Worm (Caenorhabditis elegans) whole organism, late embryonic: Measurements from ENCODE around the gene ldh-1.
A peak's percentile ranks its signal among the peaks of the same experiment; 100 is the strongest.

Source experiments
- C08G9.2 ChIP-seq: sonication (generic microtip); optimal IDR thresholded peaks from 2 replicates; lab custom pipeline; 2016; ENCODE audit warnings: mild to moderate bottlenecking, missing genetic modification characterization, moderate library complexity, missing compliant biosample characterization
- C38D4.7 ChIP-seq: fragments of 200-800 bp; sonication (Bioruptor generic); optimal IDR thresholded peaks from 2 replicates; lab custom pipeline; 2018; ENCODE audit warnings: mild to moderate bottlenecking, missing genetic modification characterization, moderate library complexity, missing compliant biosample characterization
- K09A11.1 ChIP-seq: sonication (generic microtip); optimal IDR thresholded peaks from 2 replicates; lab custom pipeline; 2017; ENCODE audit warnings: antibody characterized with exemption, mild to moderate bottlenecking, missing genetic modification characterization, missing compliant biosample characterization; ENCODE audit not compliant: insufficient read depth
- ahr-1 ChIP-seq: sonication (generic microtip); optimal IDR thresholded peaks from 2 replicates; lab custom pipeline; 2016; ENCODE audit warnings: missing genetic modification characterization, missing compliant biosample characterization
- ama-1 ChIP-seq: fragments of 150-350 bp; optimal IDR thresholded peaks from 2 replicates; lab custom pipeline; 2014
- ceh-19 ChIP-seq: fragments of 200-800 bp; sonication (Bioruptor generic); optimal IDR thresholded peaks from 2 replicates; lab custom pipeline; 2018; ENCODE audit warnings: mild to moderate bottlenecking, missing genetic modification characterization, missing compliant biosample characterization
- ceh-30 ChIP-seq: fragments of 150-350 bp; optimal IDR thresholded peaks from 2 replicates; lab custom pipeline; 2014; ENCODE audit warnings: missing biosample characterization, missing genetic modification characterization
- ceh-31 ChIP-seq: sonication (generic microtip); optimal IDR thresholded peaks from 2 replicates; lab custom pipeline; 2016; ENCODE audit warnings: missing genetic modification characterization, missing compliant biosample characterization
- ceh-6 ChIP-seq: fragments of 200-800 bp; sonication (Bioruptor generic); optimal IDR thresholded peaks from 2 replicates; lab custom pipeline; 2018; ENCODE audit warnings: mild to moderate bottlenecking, missing genetic modification characterization, missing compliant biosample characterization
- ceh-9 ChIP-seq: sonication (generic microtip); optimal IDR thresholded peaks from 2 replicates; lab custom pipeline; 2016; ENCODE audit warnings: mild to moderate bottlenecking, missing genetic modification characterization, inconsistent platforms, missing compliant biosample characterization
- dve-1 ChIP-seq: sonication (generic microtip); optimal IDR thresholded peaks from 2 replicates; lab custom pipeline; 2017; ENCODE audit warnings: antibody characterized with exemption, mild to moderate bottlenecking, missing genetic modification characterization, missing compliant biosample characterization
- elt-2 ChIP-seq: sonication (generic microtip); optimal IDR thresholded peaks from 2 replicates; lab custom pipeline; 2016; ENCODE audit warnings: missing genetic modification reagents, missing genetic modification characterization, missing compliant biosample characterization
- ets-4 ChIP-seq: sonication (generic microtip); optimal IDR thresholded peaks from 2 replicates; lab custom pipeline; 2016; ENCODE audit warnings: missing genetic modification characterization, missing compliant biosample characterization
- eyg-1 ChIP-seq: sonication (generic microtip); optimal IDR thresholded peaks from 2 replicates; lab custom pipeline; 2016; ENCODE audit warnings: missing genotype, missing genetic modification characterization, missing compliant biosample characterization
- fax-1 ChIP-seq: sonication (generic microtip); optimal IDR thresholded peaks from 2 replicates; lab custom pipeline; 2016; ENCODE audit warnings: missing genotype, missing genetic modification characterization, missing compliant biosample characterization
- fkh-10 ChIP-seq: fragments of 150-350 bp; optimal IDR thresholded peaks from 2 replicates; lab custom pipeline; 2014; ENCODE audit warnings: missing biosample characterization, missing genetic modification reagents, missing genetic modification characterization
- hlh-8 ChIP-seq: sonication (generic microtip); optimal IDR thresholded peaks from 2 replicates; lab custom pipeline; 2016; ENCODE audit warnings: missing genotype, missing genetic modification characterization, missing compliant biosample characterization
- lim-6 ChIP-seq: sonication (generic microtip); optimal IDR thresholded peaks from 2 replicates; lab custom pipeline; 2016; ENCODE audit warnings: missing genetic modification characterization, missing compliant biosample characterization
- npax-4 ChIP-seq: sonication (generic microtip); optimal IDR thresholded peaks from 2 replicates; lab custom pipeline; 2016; ENCODE audit warnings: missing genetic modification characterization, missing compliant biosample characterization
- odd-2 ChIP-seq: sonication (generic microtip); optimal IDR thresholded peaks from 2 replicates; lab custom pipeline; 2017; ENCODE audit warnings: antibody characterized with exemption, mild to moderate bottlenecking, missing genetic modification characterization, missing compliant biosample characterization
- pag-3 ChIP-seq: sonication (generic microtip); optimal IDR thresholded peaks from 2 replicates; lab custom pipeline; 2016; ENCODE audit warnings: missing compliant biosample characterization, missing genetic modification characterization, borderline replicate concordance
- pax-1 ChIP-seq: fragments of 150-350 bp; optimal IDR thresholded peaks from 2 replicates; lab custom pipeline; 2014; ENCODE audit warnings: missing biosample characterization, missing genetic modification characterization
- pros-1 ChIP-seq: fragments of 150-350 bp; optimal IDR thresholded peaks from 2 replicates; lab custom pipeline; 2014; ENCODE audit warnings: missing biosample characterization, missing genetic modification reagents, missing genetic modification characterization
- rnt-1 ChIP-seq: sonication (generic microtip); optimal IDR thresholded peaks from 2 replicates; lab custom pipeline; 2016; ENCODE audit warnings: missing genetic modification characterization, missing compliant biosample characterization
- sdc-2 ChIP-seq: sonication (generic microtip); optimal IDR thresholded peaks from 2 replicates; lab custom pipeline; 2016; ENCODE audit warnings: missing genotype, missing genetic modification characterization, missing compliant biosample characterization
- sox-2 ChIP-seq: fragments of 200-800 bp; sonication (Bioruptor generic); IDR thresholded peaks from 2 replicates; pipeline ENCODE4 v1.3.6; 2022; ENCODE audit warnings: missing genetic modification reagents, missing genetic modification characterization, missing compliant biosample characterization
- syd-9 ChIP-seq: sonication (generic microtip); optimal IDR thresholded peaks from 2 replicates; lab custom pipeline; 2016; ENCODE audit warnings: mild to moderate bottlenecking, missing genetic modification characterization, moderate library complexity, missing compliant biosample characterization
- tbx-2 ChIP-seq: sonication (generic microtip); optimal IDR thresholded peaks from 2 replicates; lab custom pipeline; 2016; ENCODE audit warnings: missing genetic modification characterization, missing compliant biosample characterization
- tbx-7 ChIP-seq: sonication (generic microtip); optimal IDR thresholded peaks from 2 replicates; lab custom pipeline; 2016; ENCODE audit warnings: missing genotype, missing genetic modification characterization, missing compliant biosample characterization
- ttx-3 ChIP-seq: sonication (generic microtip); optimal IDR thresholded peaks from 2 replicates; lab custom pipeline; 2016; ENCODE audit warnings: missing genetic modification reagents, missing genetic modification characterization, missing compliant biosample characterization
- unc-3 ChIP-seq, 2 experiments: fragments of 200-800 bp in 1 of 2; sonication (Bioruptor generic) in 1 of 2; sonication (generic microtip) in 1 of 2; conservative IDR thresholded peaks in 1 of 2; optimal IDR thresholded peaks in 1 of 2; 2 replicates each; pipeline versions ENCODE4 v1.3.6 to Lab custom; 2016 to 2022; ENCODE audit warnings: missing compliant biosample characterization in 2 of 2, missing genetic modification characterization in 2 of 2, missing genetic modification reagents in 1 of 2
- unc-42 ChIP-seq: sonication (generic microtip); optimal IDR thresholded peaks from 2 replicates; lab custom pipeline; 2016; ENCODE audit warnings: missing genotype, missing genetic modification characterization, missing compliant biosample characterization
- unc-55 ChIP-seq: sonication (generic microtip); optimal IDR thresholded peaks from 2 replicates; lab custom pipeline; 2017; ENCODE audit warnings: missing biosample characterization, missing genetic modification reagents, missing genetic modification characterization
- unc-86 ChIP-seq: sonication (generic microtip); optimal IDR thresholded peaks from 2 replicates; lab custom pipeline; 2016; ENCODE audit warnings: missing genetic modification characterization, missing compliant biosample characterization
- zip-5 ChIP-seq: sonication (generic microtip); optimal IDR thresholded peaks from 2 replicates; lab custom pipeline; 2016; ENCODE audit warnings: missing genetic modification characterization, missing compliant biosample characterization

ldh-1 gene

ce11 chrII:11695161-11695944 lies 28.7 kb upstream of the ldh-1 start, which contains the start of gene tars-1:
tars-1 (minus strand) TSS chrII:11695657.
- TF ChIP-seq unc-55 (GFP tag; lab: Kevin White, UChicago): peak; percentile 20
- TF ChIP-seq, all 69 proteins: peak for 1; not testable (repeated sequence) for 68

ce11 chrII:11695945-11696270 lies 28.1 kb upstream of the ldh-1 start, which contains the start of gene xpf-1:
xpf-1 (plus strand) TSS chrII:11696171.
- no peak for TF ChIP-seq npax-4 (tag; lab: Kevin White, UChicago)
- TF ChIP-seq fax-1 (tag; lab: Kevin White, UChicago): no peak
- TF ChIP-seq hlh-8 (tag; lab: Kevin White, UChicago): no peak
- no peak for TF ChIP-seq ets-4 (tag; lab: Kevin White, UChicago)
- TF ChIP-seq pros-1: no peak
- no peak for TF ChIP-seq rnt-1 (tag; lab: Kevin White, UChicago)
- TF ChIP-seq ceh-9 (tag; lab: Kevin White, UChicago): no peak
- TF ChIP-seq ceh-30 (tag; lab: Kevin White, UChicago): no peak
- no peak for TF ChIP-seq K09A11.1 (tag; lab: Kevin White, UChicago)
- no peak for TF ChIP-seq ceh-6 (GFP tag; lab: Kevin White, UChicago)
- no peak for TF ChIP-seq fkh-10 (GFP tag; lab: Kevin White, UChicago)
- no peak for TF ChIP-seq sdc-2 (tag; lab: Kevin White, UChicago)
- TF ChIP-seq tbx-7: no peak
- no peak for TF ChIP-seq unc-3 (GFP tag; conservative IDR thresholded peaks at IDR 0.05; lab: Robert Waterston, UW)
- TF ChIP-seq unc-3 (tag; optimal IDR thresholded peaks at IDR 0.05; lab: Kevin White, UChicago): no peak
- TF ChIP-seq ahr-1 (tag; lab: Kevin White, UChicago): no peak
- no peak for TF ChIP-seq pag-3 (tag; lab: Kevin White, UChicago)
- TF ChIP-seq, all 69 proteins: peak for 0

DNA sequence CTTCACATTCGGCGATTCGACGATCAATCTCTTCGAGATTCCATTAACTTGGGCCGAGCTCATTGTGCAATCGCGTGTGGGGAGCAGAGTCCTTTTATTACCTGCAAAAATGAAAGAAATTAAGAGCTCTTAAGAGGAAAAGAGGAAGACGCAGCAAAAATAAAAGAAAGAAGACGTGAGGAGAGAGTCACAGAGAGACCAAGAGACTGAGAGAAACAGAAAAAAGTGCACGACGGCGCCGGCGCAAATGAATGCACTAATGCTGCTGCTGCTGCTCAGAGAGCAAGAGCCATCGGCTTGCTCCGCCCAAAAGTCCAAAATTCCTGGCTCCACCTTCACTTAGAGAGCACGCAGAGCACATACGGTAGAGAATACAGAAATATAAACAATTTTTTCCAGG lies 23.8 kb upstream of the ldh-1 start, which contains the start of gene inos-1:
inos-1 (minus strand) TSS at position 101 of the 400 bp plus-strand sequence.
- TF ChIP-seq ceh-6 (GFP tag; lab: Kevin White, UChicago) (no peak), ceh-30 (tag; lab: Kevin White, UChicago) (no peak), ceh-31 (tag; lab: Kevin White, UChicago) (no peak), odd-2 (tag; lab: Kevin White, UChicago) (no peak), ttx-3 (no peak)

- TF ChIP-seq ceh-31 (tag; lab: Kevin White, UChicago): no peak
- no peak for TF ChIP-seq elt-2 (tag; lab: Kevin White, UChicago)
- no peak for TF ChIP-seq ceh-19 (GFP tag; lab: Kevin White, UChicago)
- TF ChIP-seq syd-9 (tag; lab: Kevin White, UChicago): no peak
- no peak for TF ChIP-seq odd-2 (tag; lab: Kevin White, UChicago)
- TF ChIP-seq ttx-3: no peak
- TF ChIP-seq lim-6: no peak
- TF ChIP-seq ahr-1 (tag; lab: Kevin White, UChicago): no peak
- TF ChIP-seq unc-86 (tag; lab: Kevin White, UChicago): no peak
- TF ChIP-seq tbx-7: no peak
- no peak for TF ChIP-seq pax-1
- TF ChIP-seq C08G9.2 (tag; lab: Kevin White, UChicago): no peak
- no peak for TF ChIP-seq pag-3 (tag; lab: Kevin White, UChicago)
These were observed 23.4 kb upstream of the ldh-1 start for ce11 chrII:11700635-11701034.

DNA sequence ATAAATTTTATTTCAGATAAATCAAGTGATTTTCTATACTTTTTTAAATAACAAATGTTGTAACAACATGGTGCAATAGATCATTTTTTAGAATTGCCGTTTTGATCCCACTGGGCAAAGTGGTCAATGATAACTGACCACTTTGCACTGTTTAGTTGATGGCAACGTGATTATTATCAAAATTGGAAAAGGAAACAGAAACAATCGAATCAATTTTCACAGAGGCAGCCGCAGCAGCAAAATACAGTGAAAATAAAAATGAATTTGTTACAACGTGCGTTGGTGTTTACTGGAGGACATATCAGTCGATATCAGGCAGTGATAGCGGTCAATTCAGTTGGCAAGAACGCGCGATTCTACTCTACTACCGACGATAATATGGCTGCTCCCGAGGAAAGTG lies 18.2 kb upstream of the ldh-1 start, which contains the start of gene VF13D12L.3:
VF13D12L.3 (plus strand) TSS at position 223 of the 400 bp plus-strand sequence.
- TF ChIP-seq ceh-30 (tag; lab: Kevin White, UChicago) (no peak), sox-2 (GFP tag; lab: Robert Waterston, UW) (no peak), tbx-2 (tag; lab: Kevin White, UChicago) (no peak), rnt-1 (tag; lab: Kevin White, UChicago) (no peak), syd-9 (tag; lab: Kevin White, UChicago) (no peak), zip-5 (no peak), eyg-1 (tag; lab: Kevin White, UChicago) (no peak), dve-1 (no peak), fkh-10 (GFP tag; lab: Kevin White, UChicago) (no peak), unc-3 (GFP tag; conservative IDR thresholded peaks at IDR 0.05; lab: Robert Waterston, UW) (no peak), unc-3 (tag; optimal IDR thresholded peaks at IDR 0.05; lab: Kevin White, UChicago) (no peak), ets-4 (tag; lab: Kevin White, UChicago) (no peak), odd-2 (tag; lab: Kevin White, UChicago) (no peak), ahr-1 (tag; lab: Kevin White, UChicago) (no peak), unc-42 (tag; lab: Kevin White, UChicago) (no peak), C38D4.7 (GFP tag; lab: Kevin White, UChicago) (no peak), ama-1 (lab: Kevin White, UChicago) (no peak), ceh-19 (GFP tag; lab: Kevin White, UChicago) (no peak)
